Worm (Caenorhabditis elegans) whole organism, L3 larva: ENCODE results near the gene atg-16.2.

Experiments
- aly-2 ChIP-seq: fragments of 150-350 bp; optimal IDR thresholded peaks from 2 replicates; lab custom pipeline; 2014; ENCODE audit warnings: missing biosample characterization, missing genetic modification characterization
- ceh-82 ChIP-seq: fragments of 150-350 bp; optimal IDR thresholded peaks from 2 replicates; lab custom pipeline; 2014; ENCODE audit warnings: missing biosample characterization, missing genetic modification characterization
- egl-5 ChIP-seq: fragments of 150-350 bp; optimal IDR thresholded peaks from 2 replicates; lab custom pipeline; 2017; ENCODE audit warnings: missing biosample characterization, missing genetic modification reagents, missing genetic modification characterization, inconsistent platforms
- elt-3 ChIP-seq, 3 experiments: fragments of 150-350 bp in 1 of 3; sonication (generic microtip) in 2 of 3; optimal IDR thresholded peaks; 2 replicates in 2 of 3; 4 replicates in 1 of 3; lab custom pipeline; 2014 to 2017; ENCODE audit warnings: missing biosample characterization in 3 of 3, missing genetic modification characterization in 3 of 3
- fkh-10 ChIP-seq: sonication (generic microtip); optimal IDR thresholded peaks from 2 replicates; lab custom pipeline; 2017; ENCODE audit warnings: missing biosample characterization, missing genetic modification reagents, missing genetic modification characterization
- fkh-2 ChIP-seq: fragments of 150-350 bp; optimal IDR thresholded peaks from 2 replicates; lab custom pipeline; 2014; ENCODE audit warnings: missing biosample characterization, missing genetic modification reagents, missing genetic modification characterization
- lin-15B ChIP-seq: fragments of 150-350 bp; optimal IDR thresholded peaks from 2 replicates; lab custom pipeline; 2014; ENCODE audit warnings: missing biosample characterization, missing genetic modification characterization
- nhr-12 ChIP-seq: fragments of 150-350 bp; optimal IDR thresholded peaks from 2 replicates; lab custom pipeline; 2014; ENCODE audit warnings: missing biosample characterization, missing genetic modification characterization
- nhr-25 ChIP-seq: sonication (generic microtip); optimal IDR thresholded peaks from 2 replicates; lab custom pipeline; 2017; ENCODE audit warnings: missing biosample characterization, missing genetic modification characterization
- nhr-28 ChIP-seq: fragments of 150-350 bp; optimal IDR thresholded peaks from 2 replicates; lab custom pipeline; 2014; ENCODE audit warnings: missing biosample characterization, missing genetic modification characterization
- nhr-76 ChIP-seq: fragments of 150-350 bp; sonication (generic microtip); optimal IDR thresholded peaks from 5 replicates; lab custom pipeline; 2014; ENCODE audit warnings: missing biosample characterization, missing genetic modification characterization
- pqm-1 ChIP-seq: fragments of 150-350 bp; optimal IDR thresholded peaks from 2 replicates; lab custom pipeline; 2017; ENCODE audit warnings: missing biosample characterization, missing genetic modification characterization, inconsistent platforms
- snpc-4 ChIP-seq: fragments of 150-350 bp; optimal IDR thresholded peaks from 2 replicates; lab custom pipeline; 2014; ENCODE audit warnings: missing biosample characterization, missing genetic modification characterization
- unc-39 ChIP-seq: sonication (generic microtip); optimal IDR thresholded peaks from 4 replicates; lab custom pipeline; 2017; ENCODE audit warnings: missing biosample characterization, missing genetic modification characterization

- TF ChIP-seq egl-5 (no peak), elt-3 (tag; optimal IDR thresholded peaks at IDR 0.05; lab: Kevin White, UChicago) (no peak), nhr-76 (tag; lab: Kevin White, UChicago) (no peak), ceh-82 (tag; lab: Kevin White, UChicago) (no peak), nhr-28 (tag; lab: Kevin White, UChicago) (no peak), unc-39 (tag; lab: Kevin White, UChicago) (no peak), pqm-1 (no peak), nhr-12 (tag; lab: Kevin White, UChicago) (no peak), fkh-10 (GFP tag; lab: Kevin White, UChicago) (no peak), fkh-2 (no peak), lin-15B (no peak), snpc-4 (tag; lab: Kevin White, UChicago) (no peak), aly-2 (tag; lab: Kevin White, UChicago) (no peak), nhr-25 (tag; lab: Kevin White, UChicago) (no peak)
Measured at ce11 chrII:6491187-6491586, 38.0 kb upstream of the atg-16.2 start.
